Worm (Caenorhabditis elegans): ENCODE results near the gene srh-40.

DNA sequence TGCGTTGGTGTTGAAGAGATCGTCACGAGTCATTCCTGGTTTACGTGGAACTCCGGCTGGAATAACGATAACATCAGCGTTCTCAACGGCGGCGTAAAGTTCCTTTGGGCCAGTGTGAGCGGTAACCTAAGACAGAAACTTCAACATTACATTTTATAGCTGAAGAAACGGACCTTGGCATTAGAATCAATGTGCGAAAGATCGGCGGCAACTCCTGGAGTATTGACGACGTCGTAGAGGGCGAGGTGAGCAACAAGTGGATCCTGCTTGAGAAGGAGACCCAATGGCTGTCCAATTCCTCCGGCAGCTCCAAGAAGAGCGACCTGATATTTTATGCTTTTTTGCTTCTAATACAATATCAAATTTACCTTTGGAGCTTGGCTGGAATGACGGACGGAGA, 3.0 kb upstream of the srh-40 start:
- TF ChIP-seq jun-1 (tag; optimal IDR thresholded peaks at IDR 0.05) (no peak), nhr-12 (tag; optimal IDR thresholded peaks at IDR 0.05) (no peak), aly-2 (tag; optimal IDR thresholded peaks at IDR 0.05) (no peak), swsn-7 (tag; optimal IDR thresholded peaks at IDR 0.05) (no peak)
